Worm (Caenorhabditis elegans): ENCODE data around the gene irld-60.

DNA sequence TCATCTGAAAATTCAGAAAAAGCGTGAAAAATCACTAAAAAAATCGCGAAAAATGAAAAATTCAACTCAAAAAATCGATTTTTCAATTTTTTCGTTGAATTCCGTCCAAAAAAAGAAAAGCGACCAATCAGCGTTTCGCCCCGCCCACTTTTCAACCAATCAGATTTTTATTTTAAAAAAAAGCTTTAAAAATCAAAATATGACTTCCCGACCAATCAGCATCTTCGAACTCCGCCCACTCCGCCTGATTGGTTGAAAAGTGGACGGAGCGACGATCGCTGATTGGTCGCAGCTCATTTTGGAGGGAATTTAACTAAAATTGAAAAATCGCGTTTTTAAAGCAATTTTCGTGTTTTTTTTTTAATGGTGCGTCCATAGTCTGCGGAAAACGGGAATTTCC, 48.4 kb downstream of the irld-60 start:
- no peak for TF ChIP-seq zag-1 (tag; optimal IDR thresholded peaks at IDR 0.05)
- TF ChIP-seq ces-1 (GFP tag; optimal IDR thresholded peaks at IDR 0.05), result no peak
- TF ChIP-seq lin-13 (GFP tag; optimal IDR thresholded peaks at IDR 0.05), result no peak

All from whole organism, L4 larva.